Worm (Caenorhabditis elegans): ENCODE results near the gene F44E7.7.

Gene F44E7.7

DNA sequence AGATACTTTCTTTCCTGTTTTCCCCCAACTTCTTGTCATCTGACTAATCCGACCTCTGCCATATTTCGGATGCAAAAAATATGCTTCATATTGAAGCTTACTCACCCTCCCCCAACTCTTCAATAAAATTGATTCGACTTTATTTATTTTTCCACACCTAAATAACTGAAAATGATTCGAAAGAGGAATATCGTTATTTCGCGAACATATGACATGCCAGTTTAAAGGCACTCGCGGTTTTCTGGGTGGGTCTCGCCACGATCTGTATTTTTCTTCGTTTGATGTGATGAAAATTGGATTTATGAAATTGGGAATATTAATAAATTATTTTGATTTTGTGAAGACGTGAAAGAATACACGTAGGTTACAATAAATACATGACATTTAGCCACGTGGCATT, 13.6 kb downstream of the F44E7.7 start, which contains the start of gene F44E7.3:
Gene F44E7.3 (plus strand): TSS at position 319 of the 400 bp plus-strand sequence.
- no peak for TF ChIP-seq drap-1 (GFP tag; optimal IDR thresholded peaks at IDR 0.05)
- TF ChIP-seq ceh-83 (GFP tag; optimal IDR thresholded peaks at IDR 0.05) = no peak
- TF ChIP-seq bed-3 (GFP tag; optimal IDR thresholded peaks at IDR 0.05) = no peak
- no peak for TF ChIP-seq lsy-2 (tag; optimal IDR thresholded peaks at IDR 0.05)
- TF ChIP-seq nhr-28 (tag; optimal IDR thresholded peaks at IDR 0.05) = no peak
- TF ChIP-seq ztf-11 (tag; optimal IDR thresholded peaks at IDR 0.05) = no peak

ce11 chrV:5769999-5770398, 15.3 kb downstream of the F44E7.7 start:
- TF ChIP-seq ztf-11 (tag; optimal IDR thresholded peaks at IDR 0.05) (no peak), flh-1 (GFP tag; optimal IDR thresholded peaks at IDR 0.05) (no peak)

ce11 chrV:5769500-5769899, 15.8 kb downstream of the F44E7.7 start:
- TF ChIP-seq tbx-8 (GFP tag; optimal IDR thresholded peaks at IDR 0.05) = no peak
- no peak for TF ChIP-seq ces-1 (GFP tag; optimal IDR thresholded peaks at IDR 0.05)
- TF ChIP-seq nhr-76 (tag; optimal IDR thresholded peaks at IDR 0.05) = no peak
- no peak for TF ChIP-seq drap-1 (GFP tag; optimal IDR thresholded peaks at IDR 0.05)
- no peak for TF ChIP-seq mep-1 (tag; optimal IDR thresholded peaks at IDR 0.05)
- no peak for TF ChIP-seq hlh-1 (tag; optimal IDR thresholded peaks at IDR 0.05)
- TF ChIP-seq pha-4 (tag; optimal IDR thresholded peaks at IDR 0.05) = no peak
- no peak for TF ChIP-seq ceh-43 (GFP tag; optimal IDR thresholded peaks at IDR 0.05)
- no peak for TF ChIP-seq unc-120 (tag; optimal IDR thresholded peaks at IDR 0.05; ENCODE audit: poor library complexity, severe bottlenecking)
- no peak for TF ChIP-seq nhr-12 (tag; optimal IDR thresholded peaks at IDR 0.05)
- no peak for TF ChIP-seq nhr-2 (tag; optimal IDR thresholded peaks at IDR 0.05)
- no peak for TF ChIP-seq unc-39 (tag; optimal IDR thresholded peaks at IDR 0.05)
- TF ChIP-seq mab-5 (tag; optimal IDR thresholded peaks at IDR 0.05) = no peak
- no peak for TF ChIP-seq lsy-2 (tag; optimal IDR thresholded peaks at IDR 0.05)
- TF ChIP-seq mls-2 (tag; optimal IDR thresholded peaks at IDR 0.05) = no peak
- TF ChIP-seq M03D4.4 (tag; optimal IDR thresholded peaks at IDR 0.05) = no peak
- no peak for TF ChIP-seq nhr-28 (tag; optimal IDR thresholded peaks at IDR 0.05)

DNA sequence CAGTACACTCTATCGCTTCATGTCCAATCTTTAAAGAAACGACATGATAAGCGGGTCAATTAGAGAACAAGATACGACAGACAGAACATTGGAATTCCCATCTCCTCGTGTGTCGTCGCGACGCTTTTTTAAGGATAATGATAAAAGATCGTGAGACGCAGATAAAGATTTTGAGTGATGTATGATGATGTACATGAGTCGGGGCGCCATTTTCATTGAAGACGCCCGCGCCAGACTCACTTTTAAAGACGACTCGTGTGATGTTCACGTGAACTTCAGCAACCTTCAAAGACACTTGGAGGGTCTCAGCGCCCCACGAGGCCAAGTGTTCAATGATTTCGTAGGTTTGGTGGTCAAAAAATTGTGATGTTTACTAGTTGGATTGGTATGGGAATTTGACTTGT, 17.0 kb downstream of the F44E7.7 start:
- TF ChIP-seq sptf-1 (tag; optimal IDR thresholded peaks at IDR 0.05) = no peak
- TF ChIP-seq ces-1 (GFP tag; optimal IDR thresholded peaks at IDR 0.05) = no peak
- TF ChIP-seq snpc-4 (tag; optimal IDR thresholded peaks at IDR 0.05) = no peak
- no peak for TF ChIP-seq nhr-2 (tag; optimal IDR thresholded peaks at IDR 0.05)
- no peak for TF ChIP-seq cnd-1 (tag; optimal IDR thresholded peaks at IDR 0.05)
- TF ChIP-seq elt-1 (tag; optimal IDR thresholded peaks at IDR 0.05; ENCODE audit: borderline replicate concordance, insufficient read depth) = no peak

DNA sequence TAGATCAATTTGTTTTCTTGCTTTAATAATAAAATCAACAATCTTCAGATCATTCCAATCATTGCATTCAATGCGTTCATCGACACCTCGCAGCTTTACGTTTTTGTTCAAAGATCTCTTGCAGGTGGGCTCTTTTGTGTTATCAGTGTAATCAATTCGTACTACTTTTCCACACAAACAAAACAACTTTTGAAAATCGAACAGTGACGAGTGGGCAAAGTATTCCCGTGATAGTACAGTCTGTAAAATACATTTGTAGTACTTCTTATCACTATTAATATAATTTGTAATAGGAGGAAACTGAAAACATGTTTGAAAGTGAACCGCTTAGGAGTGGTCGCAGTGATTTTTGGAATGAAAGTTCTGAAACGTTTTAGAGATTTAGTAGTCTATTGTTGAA, 20.2 kb downstream of the F44E7.7 start, which contains the start of gene pgph-2:
Gene pgph-2 (plus strand): TSS at position 47 of the 400 bp plus-strand sequence.
- no peak for TF ChIP-seq sptf-1 (tag; optimal IDR thresholded peaks at IDR 0.05)
- TF ChIP-seq mab-5 (tag; optimal IDR thresholded peaks at IDR 0.05) = no peak
- TF ChIP-seq M03D4.4 (tag; optimal IDR thresholded peaks at IDR 0.05) = no peak
- no peak for TF ChIP-seq cnd-1 (tag; optimal IDR thresholded peaks at IDR 0.05)
- TF ChIP-seq elt-3 (tag; optimal IDR thresholded peaks at IDR 0.05) = no peak
- no peak for TF ChIP-seq unc-39 (tag; optimal IDR thresholded peaks at IDR 0.05)
- no peak for TF ChIP-seq lin-32 (GFP tag; optimal IDR thresholded peaks at IDR 0.05)
- no peak for TF ChIP-seq zip-8 (tag; optimal IDR thresholded peaks at IDR 0.05)
- TF ChIP-seq drap-1 (GFP tag; optimal IDR thresholded peaks at IDR 0.05) = no peak
- no peak for TF ChIP-seq snpc-4 (tag; optimal IDR thresholded peaks at IDR 0.05)
- no peak for TF ChIP-seq tbx-8 (GFP tag; optimal IDR thresholded peaks at IDR 0.05)
- TF ChIP-seq pha-4 (tag; optimal IDR thresholded peaks at IDR 0.05) = no peak
- TF ChIP-seq hlh-1 (tag; optimal IDR thresholded peaks at IDR 0.05) = no peak
- no peak for TF ChIP-seq mls-2 (tag; optimal IDR thresholded peaks at IDR 0.05)

- TF ChIP-seq unc-120 (tag; optimal IDR thresholded peaks at IDR 0.05; ENCODE audit: poor library complexity, severe bottlenecking) (peak; percentile 40), blmp-1 (tag; optimal IDR thresholded peaks at IDR 0.05) (peak; percentile 46), unc-62 (GFP tag; optimal IDR thresholded peaks at IDR 0.05) (no peak)
Observed at ce11 chrV:5763787-5764186, 21.5 kb downstream of the F44E7.7 start, which contains the start of gene pgph-3. Gene pgph-3 (minus strand): TSS chrV:5763846.
